Worm (Caenorhabditis elegans) whole organism, mixed stage, embryonic: ENCODE measurements around the gene chil-23.

Source experiments
- blmp-1 ChIP-seq: fragments of 150-350 bp; optimal IDR thresholded peaks from 2 replicates; lab custom pipeline; 2014; ENCODE audit warnings: missing biosample characterization, missing genetic modification characterization
- ces-1 ChIP-seq: fragments of 150-350 bp; optimal IDR thresholded peaks from 2 replicates; lab custom pipeline; 2014; ENCODE audit warnings: missing biosample characterization, missing genetic modification reagents, missing genetic modification characterization
- ham-2 ChIP-seq: fragments of 200-800 bp; sonication (Bioruptor generic); optimal IDR thresholded peaks from 2 replicates; lab custom pipeline; 2018; ENCODE audit warnings: mild to moderate bottlenecking, missing genetic modification characterization, missing compliant biosample characterization
- lsy-2 ChIP-seq: fragments of 150-350 bp; optimal IDR thresholded peaks from 2 replicates; lab custom pipeline; 2014; ENCODE audit warnings: missing biosample characterization, missing genetic modification characterization
- mep-1 ChIP-seq: fragments of 150-350 bp; optimal IDR thresholded peaks from 2 replicates; lab custom pipeline; 2017; ENCODE audit warnings: missing biosample characterization, missing genetic modification reagents, missing genetic modification characterization, inconsistent platforms
- nhr-28 ChIP-seq: fragments of 150-350 bp; optimal IDR thresholded peaks from 2 replicates; lab custom pipeline; 2014; ENCODE audit warnings: missing biosample characterization, missing genetic modification characterization
- snpc-4 ChIP-seq: fragments of 150-350 bp; optimal IDR thresholded peaks from 2 replicates; lab custom pipeline; 2014; ENCODE audit warnings: missing biosample characterization, missing genetic modification characterization
- unc-62 ChIP-seq: fragments of 150-350 bp; optimal IDR thresholded peaks from 2 replicates; lab custom pipeline; 2014; ENCODE audit warnings: missing biosample characterization, missing genetic modification reagents, missing genetic modification characterization
- ztf-11 ChIP-seq: fragments of 150-350 bp; optimal IDR thresholded peaks from 2 replicates; lab custom pipeline; 2014; ENCODE audit warnings: missing biosample characterization, missing genetic modification characterization

ce11 chrII:9493242-9494058 lies 25.0 kb upstream of the chil-23 start:
- TF ChIP-seq unc-62 (no peak), snpc-4 (tag; lab: Kevin White, UChicago) (no peak), mep-1 (tag; lab: Kevin White, UChicago) (no peak), blmp-1 (tag; lab: Kevin White, UChicago) (no peak), ces-1 (GFP tag; lab: Kevin White, UChicago) (no peak), lsy-2 (tag; lab: Kevin White, UChicago) (no peak), ztf-11 (no peak), ham-2 (no peak), nhr-28 (tag; lab: Kevin White, UChicago) (no peak)
